Fruit fly (Drosophila melanogaster): ENCODE data around the gene Hsc70-3.
A peak's percentile ranks its signal among the peaks of the same experiment; 100 is the strongest.

Gene Hsc70-3

dm6 chrX:11818047-11818766 is 11.3 kb upstream of the Hsc70-3 start (continued):
- peak; percentile 76 for TF ChIP-seq CG6654 (GFP tag; optimal IDR thresholded peaks at IDR 0.05)
- TF ChIP-seq B-H2 (GFP tag; optimal IDR thresholded peaks at IDR 0.05): peak; percentile 69
- TF ChIP-seq amos (GFP tag; IDR thresholded peaks at IDR 0.05; ENCODE audit: partially characterized antibody): no peak
- peak; percentile 95 for TF ChIP-seq mam (GFP tag; optimal IDR thresholded peaks at IDR 0.05)
- peak; percentile 96 for TF ChIP-seq HLH3B (GFP tag; IDR thresholded peaks at IDR 0.05)
- peak; percentile 76 for TF ChIP-seq Ets97D (GFP tag; optimal IDR thresholded peaks at IDR 0.05)
- TF ChIP-seq CG8281 (tag; optimal IDR thresholded peaks at IDR 0.05): peak; percentile 77
- TF ChIP-seq CG31441 (GFP tag; IDR thresholded peaks at IDR 0.05): peak; percentile 95
- TF ChIP-seq caup (GFP tag; optimal IDR thresholded peaks at IDR 0.05; ENCODE audit: severe bottlenecking): peak; percentile 90
- TF ChIP-seq crc (GFP tag; optimal IDR thresholded peaks at IDR 0.05): peak; percentile 93
- peak; percentile 95 for TF ChIP-seq Fer1 (GFP tag; optimal IDR thresholded peaks at IDR 0.05)
- peak; percentile 89 for TF ChIP-seq disco-r (GFP tag; optimal IDR thresholded peaks at IDR 0.05)
- TF ChIP-seq Mad (GFP tag; optimal IDR thresholded peaks at IDR 0.05): peak; percentile 94
- TF ChIP-seq CG16863 (GFP tag; optimal IDR thresholded peaks at IDR 0.05): peak; percentile 95
- peak; percentile 68 for TF ChIP-seq D19B (GFP tag; optimal IDR thresholded peaks at IDR 0.05)
- peak; percentile 86 for TF ChIP-seq cas (GFP tag; IDR thresholded peaks at IDR 0.05)
- peak; percentile 86 for TF ChIP-seq Bdp1 (GFP tag; optimal IDR thresholded peaks at IDR 0.05)
- TF ChIP-seq Bteb2 (GFP tag; optimal IDR thresholded peaks at IDR 0.05): peak; percentile 88
- peak; percentile 94 for TF ChIP-seq dmrt11E (tag; optimal IDR thresholded peaks at IDR 0.05)
- peak; percentile 94 for TF ChIP-seq org-1 (GFP tag; optimal IDR thresholded peaks at IDR 0.05)
- peak; percentile 96 for TF ChIP-seq CG2120 (GFP tag; optimal IDR thresholded peaks at IDR 0.05)
- peak; percentile 84 for TF ChIP-seq CG9876 (GFP tag; optimal IDR thresholded peaks at IDR 0.05)
- TF ChIP-seq her (GFP tag; optimal IDR thresholded peaks at IDR 0.05): peak; percentile 96
- peak; percentile 82 for TF ChIP-seq Neu2 (GFP tag; optimal IDR thresholded peaks at IDR 0.05; ENCODE audit: borderline replicate concordance)
- peak; percentile 78; the same call in 2 of the 3 replicates for TF ChIP-seq jigr1 (GFP tag; IDR thresholded peaks at IDR 0.05)
- peak; percentile 78 for TF ChIP-seq Lhr (GFP tag; optimal IDR thresholded peaks at IDR 0.05)
- no peak for TF ChIP-seq h (optimal IDR thresholded peaks at IDR 0.05)
- peak; percentile 94 for TF ChIP-seq CG14441 (GFP tag; IDR thresholded peaks at IDR 0.05)
- peak; percentile 91 for TF ChIP-seq CG5953 (GFP tag; IDR thresholded peaks at IDR 0.05)
- peak; percentile 86 for TF ChIP-seq CG4328 (GFP tag; optimal IDR thresholded peaks at IDR 0.05)
- TF ChIP-seq seq (GFP tag; IDR thresholded peaks at IDR 0.05): peak; percentile 95
- peak; percentile 91 for TF ChIP-seq CG17568 (GFP tag; optimal IDR thresholded peaks at IDR 0.05)
- TF ChIP-seq Oli (tag; optimal IDR thresholded peaks at IDR 0.05): peak; percentile 96
- peak; percentile 92 for TF ChIP-seq Fer3 (tag; optimal IDR thresholded peaks at IDR 0.05)
- TF ChIP-seq CG6791 (GFP tag; IDR thresholded peaks at IDR 0.05; ENCODE audit: partially characterized antibody): peak; percentile 42; the same call in 1 of the 3 replicates
- TF ChIP-seq CG2199 (GFP tag; IDR thresholded peaks at IDR 0.05): peak; percentile 85
- no peak for TF ChIP-seq Opbp (GFP tag; IDR thresholded peaks at IDR 0.05; ENCODE audit: partially characterized antibody)
- TF ChIP-seq sima (GFP tag; optimal IDR thresholded peaks at IDR 0.05): peak; percentile 82
- TF ChIP-seq CG4424 (GFP tag; optimal IDR thresholded peaks at IDR 0.05): peak; percentile 94
- peak; percentile 87 for TF ChIP-seq bowl (GFP tag; IDR thresholded peaks at IDR 0.05)
- TF ChIP-seq CG7372 (GFP tag; IDR thresholded peaks at IDR 0.05): peak; percentile 89
- TF ChIP-seq Nf-YA (GFP tag; IDR thresholded peaks at IDR 0.05): peak; percentile 90
- TF ChIP-seq CG16779 (GFP tag; IDR thresholded peaks at IDR 0.05): peak; percentile 93
- TF ChIP-seq Dip2 (GFP tag; IDR thresholded peaks at IDR 0.05): peak; percentile 50; the same call in 1 of the 2 replicates
- TF ChIP-seq CG2889 (GFP tag; IDR thresholded peaks at IDR 0.05): peak; percentile 90
- TF ChIP-seq CG8924 (tag; optimal IDR thresholded peaks at IDR 0.05): peak; percentile 96
- peak; percentile 94 for TF ChIP-seq so (GFP tag; IDR thresholded peaks at IDR 0.05)
- TF ChIP-seq CG7987 (GFP tag; optimal IDR thresholded peaks at IDR 0.05): peak; percentile 81
- peak; percentile 88 for TF ChIP-seq vfl (GFP tag; optimal IDR thresholded peaks at IDR 0.05)
- peak; percentile 79 for TF ChIP-seq ro (GFP tag; IDR thresholded peaks at IDR 0.05)
